Worm (Caenorhabditis elegans) whole organism, late embryonic: ENCODE measurements around the gene prmn-1.

Source experiments
- C08G9.2 ChIP-seq: sonication (generic microtip); optimal IDR thresholded peaks from 2 replicates; lab custom pipeline; 2016; ENCODE audit warnings: mild to moderate bottlenecking, missing genetic modification characterization, moderate library complexity, missing compliant biosample characterization
- F13H6.1 ChIP-seq: sonication (generic microtip); optimal IDR thresholded peaks from 2 replicates; lab custom pipeline; 2016; ENCODE audit warnings: missing genetic modification characterization, missing compliant biosample characterization
- Y22D7AL.16 ChIP-seq: sonication (generic microtip); optimal IDR thresholded peaks from 2 replicates; lab custom pipeline; 2016; ENCODE audit warnings: missing genetic modification characterization, missing compliant biosample characterization
- ceh-14 ChIP-seq: sonication (generic microtip); optimal IDR thresholded peaks from 2 replicates; lab custom pipeline; 2016; ENCODE audit warnings: missing genotype, missing genetic modification characterization, missing compliant biosample characterization
- ceh-18 ChIP-seq: sonication (generic microtip); optimal IDR thresholded peaks from 2 replicates; lab custom pipeline; 2016; ENCODE audit warnings: missing genetic modification characterization, missing compliant biosample characterization
- ceh-19 ChIP-seq: fragments of 200-800 bp; sonication (Bioruptor generic); optimal IDR thresholded peaks from 2 replicates; lab custom pipeline; 2018; ENCODE audit warnings: mild to moderate bottlenecking, missing genetic modification characterization, missing compliant biosample characterization
- ceh-22 ChIP-seq: sonication (generic microtip); optimal IDR thresholded peaks from 2 replicates; lab custom pipeline; 2017; ENCODE audit warnings: missing biosample characterization, missing genetic modification characterization
- ceh-24 ChIP-seq: sonication (generic microtip); optimal IDR thresholded peaks from 2 replicates; lab custom pipeline; 2016; ENCODE audit warnings: mild to moderate bottlenecking, missing genetic modification characterization, missing compliant biosample characterization
- ceh-31 ChIP-seq: sonication (generic microtip); optimal IDR thresholded peaks from 2 replicates; lab custom pipeline; 2016; ENCODE audit warnings: missing genetic modification characterization, missing compliant biosample characterization
- ceh-34 ChIP-seq: sonication (generic microtip); optimal IDR thresholded peaks from 2 replicates; lab custom pipeline; 2016; ENCODE audit warnings: mild to moderate bottlenecking, missing genetic modification characterization, missing compliant biosample characterization
- che-1 ChIP-seq: sonication (generic microtip); optimal IDR thresholded peaks from 2 replicates; lab custom pipeline; 2016; ENCODE audit warnings: mild to moderate bottlenecking, missing genetic modification characterization, missing compliant biosample characterization
- eyg-1 ChIP-seq: sonication (generic microtip); optimal IDR thresholded peaks from 2 replicates; lab custom pipeline; 2016; ENCODE audit warnings: missing genotype, missing genetic modification characterization, missing compliant biosample characterization
- fkh-10 ChIP-seq: fragments of 150-350 bp; optimal IDR thresholded peaks from 2 replicates; lab custom pipeline; 2014; ENCODE audit warnings: missing biosample characterization, missing genetic modification reagents, missing genetic modification characterization
- fkh-6 ChIP-seq: sonication (generic microtip); optimal IDR thresholded peaks from 2 replicates; lab custom pipeline; 2016; ENCODE audit warnings: missing genetic modification characterization, missing compliant biosample characterization
- hlh-13 ChIP-seq: fragments of 200-800 bp; sonication (Bioruptor generic); optimal IDR thresholded peaks from 2 replicates; lab custom pipeline; 2018; ENCODE audit warnings: mild to moderate bottlenecking, missing genetic modification characterization, missing compliant biosample characterization
- lim-6 ChIP-seq: sonication (generic microtip); optimal IDR thresholded peaks from 2 replicates; lab custom pipeline; 2016; ENCODE audit warnings: missing genetic modification characterization, missing compliant biosample characterization
- madf-2 ChIP-seq: sonication (generic microtip); optimal IDR thresholded peaks from 2 replicates; lab custom pipeline; 2017; ENCODE audit warnings: missing genetic modification characterization, missing compliant biosample characterization
- nfya-1 ChIP-seq: sonication (generic microtip); optimal IDR thresholded peaks from 2 replicates; lab custom pipeline; 2017; ENCODE audit warnings: missing genetic modification characterization, mild to moderate bottlenecking, missing compliant biosample characterization, antibody characterized with exemption, moderate library complexity
- nhr-232 ChIP-seq: sonication (generic microtip); optimal IDR thresholded peaks from 2 replicates; lab custom pipeline; 2016; ENCODE audit warnings: missing genetic modification characterization, missing compliant biosample characterization
- npax-4 ChIP-seq: sonication (generic microtip); optimal IDR thresholded peaks from 2 replicates; lab custom pipeline; 2016; ENCODE audit warnings: missing genetic modification characterization, missing compliant biosample characterization
- pag-3 ChIP-seq: sonication (generic microtip); optimal IDR thresholded peaks from 2 replicates; lab custom pipeline; 2016; ENCODE audit warnings: missing compliant biosample characterization, missing genetic modification characterization, borderline replicate concordance
- pat-9 ChIP-seq: fragments of 200-800 bp; sonication (Bioruptor generic); optimal IDR thresholded peaks from 2 replicates; lab custom pipeline; 2018; ENCODE audit warnings: mild to moderate bottlenecking, missing genetic modification characterization, moderate library complexity, missing compliant biosample characterization
- pha-2 ChIP-seq: sonication (generic microtip); optimal IDR thresholded peaks from 2 replicates; lab custom pipeline; 2017; ENCODE audit warnings: mild to moderate bottlenecking, missing genetic modification characterization, missing compliant biosample characterization
- pqm-1 ChIP-seq: sonication (generic microtip); optimal IDR thresholded peaks from 2 replicates; lab custom pipeline; 2016; ENCODE audit warnings: missing genetic modification characterization, missing compliant biosample characterization
- pros-1 ChIP-seq: fragments of 150-350 bp; optimal IDR thresholded peaks from 2 replicates; lab custom pipeline; 2014; ENCODE audit warnings: missing biosample characterization, missing genetic modification reagents, missing genetic modification characterization
- ref-2 ChIP-seq: sonication (generic microtip); optimal IDR thresholded peaks from 2 replicates; lab custom pipeline; 2016; ENCODE audit warnings: missing genetic modification characterization, missing compliant biosample characterization
- rnt-1 ChIP-seq: sonication (generic microtip); optimal IDR thresholded peaks from 2 replicates; lab custom pipeline; 2016; ENCODE audit warnings: missing genetic modification characterization, missing compliant biosample characterization
- sox-4 ChIP-seq: sonication (generic microtip); optimal IDR thresholded peaks from 2 replicates; lab custom pipeline; 2017; ENCODE audit warnings: mild to moderate bottlenecking, missing genetic modification characterization, inconsistent platforms, missing compliant biosample characterization
- syd-9 ChIP-seq: sonication (generic microtip); optimal IDR thresholded peaks from 2 replicates; lab custom pipeline; 2016; ENCODE audit warnings: mild to moderate bottlenecking, missing genetic modification characterization, moderate library complexity, missing compliant biosample characterization
- tbx-2 ChIP-seq: sonication (generic microtip); optimal IDR thresholded peaks from 2 replicates; lab custom pipeline; 2016; ENCODE audit warnings: missing genetic modification characterization, missing compliant biosample characterization
- unc-42 ChIP-seq: sonication (generic microtip); optimal IDR thresholded peaks from 2 replicates; lab custom pipeline; 2016; ENCODE audit warnings: missing genotype, missing genetic modification characterization, missing compliant biosample characterization
- unc-55 ChIP-seq: sonication (generic microtip); optimal IDR thresholded peaks from 2 replicates; lab custom pipeline; 2017; ENCODE audit warnings: missing biosample characterization, missing genetic modification reagents, missing genetic modification characterization

Gene prmn-1

ce11 chrX:11379135-11379781, 5.6 kb upstream of the prmn-1 start:
- TF ChIP-seq fkh-6 (no peak), tbx-2 (peak; percentile 57), unc-42 (peak; percentile 79), ceh-31 (tag; lab: Kevin White, UChicago) (peak; percentile 48), sox-4 (tag; lab: Kevin White, UChicago) (no peak), F13H6.1 (tag; lab: Kevin White, UChicago) (peak; percentile 64), rnt-1 (peak; percentile 82), syd-9 (tag; lab: Kevin White, UChicago) (peak; percentile 61), pat-9 (peak; percentile 79), C08G9.2 (tag; lab: Kevin White, UChicago) (peak; percentile 25), ceh-14 (tag; lab: Kevin White, UChicago) (peak; percentile 2), ceh-24 (tag; lab: Kevin White, UChicago) (no peak), hlh-13 (no peak), ceh-18 (tag; lab: Kevin White, UChicago) (peak; percentile 89), ref-2 (peak; percentile 38), ceh-34 (peak; percentile 4), madf-2 (tag; lab: Kevin White, UChicago) (no peak), unc-55 (GFP tag; lab: Kevin White, UChicago) (peak; percentile 58)

DNA sequence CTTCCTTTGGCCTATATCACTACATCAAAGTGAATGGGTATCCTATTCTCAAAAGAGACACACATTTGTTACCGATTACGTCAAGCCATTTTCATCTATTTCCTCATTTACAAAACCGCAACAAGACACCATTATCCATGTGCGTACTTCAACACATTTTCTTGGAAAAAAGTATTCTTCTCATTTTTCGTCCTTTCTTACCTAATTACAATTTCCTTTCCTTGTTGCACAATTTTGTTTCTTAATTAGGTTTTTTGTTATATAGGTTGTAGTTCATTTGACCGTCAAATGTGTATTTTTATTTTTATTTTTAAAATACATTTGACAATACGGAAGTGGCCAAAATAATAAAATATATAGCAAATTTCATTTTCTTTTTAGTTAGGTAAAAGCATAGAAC, 1.5 kb upstream of the prmn-1 start:
- TF ChIP-seq nhr-232: no peak

DNA sequence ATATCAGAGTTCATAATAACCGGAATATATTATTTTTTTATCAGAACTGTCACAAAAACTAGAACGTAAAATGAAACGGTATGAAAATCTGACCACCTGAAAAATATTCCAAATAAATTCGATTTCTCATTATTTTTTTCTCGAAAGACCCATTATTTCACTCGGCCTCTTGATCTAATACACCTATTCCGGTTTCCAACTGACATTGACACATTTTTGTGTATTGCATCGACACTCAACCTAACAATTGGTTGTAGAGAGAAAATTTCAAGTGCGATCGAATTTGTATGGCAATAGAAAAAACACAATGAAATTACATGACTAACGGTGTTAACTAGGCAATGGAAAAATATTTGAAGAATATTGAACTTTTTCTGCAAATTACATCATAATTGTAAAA, 1.0 kb downstream of the prmn-1 start:
- TF ChIP-seq npax-4 (tag; lab: Kevin White, UChicago) (no peak), madf-2 (tag; lab: Kevin White, UChicago) (no peak), ceh-31 (tag; lab: Kevin White, UChicago) (no peak), Y22D7AL.16 (no peak), ceh-18 (tag; lab: Kevin White, UChicago) (no peak), lim-6 (no peak), pqm-1 (tag; lab: Kevin White, UChicago) (no peak), rnt-1 (no peak), nhr-232 (no peak), pros-1 (tag; lab: Kevin White, UChicago) (no peak), fkh-6 (no peak), unc-42 (no peak), che-1 (tag; lab: Kevin White, UChicago) (no peak), fkh-10 (GFP tag; lab: Kevin White, UChicago) (no peak), ceh-24 (tag; lab: Kevin White, UChicago) (no peak), pag-3 (tag; lab: Kevin White, UChicago) (no peak), nfya-1 (tag; lab: Kevin White, UChicago) (no peak), pat-9 (no peak), ceh-22 (tag; lab: Kevin White, UChicago) (no peak)
- TF ChIP-seq, all 69 proteins: peak for 0

DNA sequence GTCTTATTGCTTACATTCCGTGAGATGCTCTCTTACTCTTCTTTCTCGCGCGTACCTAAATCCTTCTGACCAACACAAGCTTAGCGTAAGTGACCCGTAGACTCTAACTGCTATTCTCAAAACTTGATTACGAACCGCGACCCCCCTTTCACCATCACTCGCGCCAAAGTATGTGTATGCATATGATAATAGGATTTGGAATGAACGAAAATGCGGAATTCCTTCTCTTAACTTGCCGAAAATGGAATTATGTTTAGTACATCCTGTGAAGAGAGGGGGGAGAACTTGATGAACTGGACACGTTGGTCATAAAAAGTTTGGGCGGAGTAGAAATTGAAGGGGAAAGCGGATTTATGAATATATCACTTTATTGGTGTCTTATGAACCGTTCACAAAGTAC, 2.0 kb downstream of the prmn-1 start:
- TF ChIP-seq unc-42: peak; percentile 98
- TF ChIP-seq ceh-19 (GFP tag; lab: Kevin White, UChicago): peak; percentile 4
- no peak for TF ChIP-seq pha-2

ce11 chrX:11387723-11388330, 2.9 kb downstream of the prmn-1 start:
- TF ChIP-seq nfya-1 (tag; lab: Kevin White, UChicago) (no peak), eyg-1 (tag; lab: Kevin White, UChicago) (no peak), ceh-19 (GFP tag; lab: Kevin White, UChicago) (peak; percentile 21), pat-9 (no peak), ceh-34 (peak; percentile 88), unc-42 (peak; percentile 45)
